Fruit fly (Drosophila melanogaster) S2 (cell line): ENCODE data around the gene CG13983.
A peak's percentile ranks its signal among the peaks of the same experiment; 100 is the strongest.

ENCODE experiments used
- CG8478 ChIP-seq: fragments of >200 bp; optimal IDR thresholded peaks from 2 replicates; lab custom pipeline; 2018
- CTCF ChIP-seq, 2 experiments: fragments of >200 bp; optimal IDR thresholded peaks; 2 replicates each; lab custom pipeline; 2018

dm6 chr2L:6259629-6260028, 4.7 kb downstream of the CG13983 start:
- TF ChIP-seq CG8478 (no peak), CTCF (optimal IDR thresholded peaks at IDR 0.05; lab: Kevin White, UChicago) (peak; percentile 16 to 20)
